Fruit fly (Drosophila melanogaster) whole organism, adult: ENCODE measurements around the gene CG9130.
A peak's percentile ranks its signal among the peaks of the same experiment; 100 is the strongest.

Source experiments
- CG11617 ChIP-seq: fragments of 200-800 bp; sonication (Bioruptor generic); optimal IDR thresholded peaks from 2 replicates; lab custom pipeline; 2017; ENCODE audit warnings: mild to moderate bottlenecking, missing biosample characterization, missing genetic modification reagents, missing genetic modification characterization
- CG12768 ChIP-seq: fragments of 200-800 bp; sonication (Bioruptor generic); optimal IDR thresholded peaks from 2 replicates; lab custom pipeline; 2017; ENCODE audit warnings: missing biosample characterization, missing genetic modification characterization, mild to moderate bottlenecking, moderate library complexity, missing genetic modification reagents
- CG14711 ChIP-seq: fragments of 200-800 bp; sonication (Bioruptor generic); optimal IDR thresholded peaks from 2 replicates; lab custom pipeline; 2018; ENCODE audit warnings: missing biosample characterization, mild to moderate bottlenecking, missing genetic modification characterization, moderate library complexity
- CG1620 ChIP-seq: fragments of 200-800 bp; sonication (Bioruptor generic); optimal IDR thresholded peaks from 2 replicates; lab custom pipeline; 2016; ENCODE audit warnings: missing biosample characterization, missing genetic modification characterization
- CG33017 ChIP-seq: fragments of 200-800 bp; sonication (Bioruptor generic); optimal IDR thresholded peaks from 2 replicates; lab custom pipeline; 2018; ENCODE audit warnings: missing biosample characterization, mild to moderate bottlenecking, missing genetic modification characterization, moderate library complexity
- CG5204 ChIP-seq: fragments of 200-800 bp; sonication (Bioruptor generic); optimal IDR thresholded peaks from 2 replicates; lab custom pipeline; 2016; ENCODE audit warnings: missing biosample characterization, missing genetic modification characterization
- CG7045 ChIP-seq: fragments of 200-800 bp; sonication (Bioruptor generic); optimal IDR thresholded peaks from 2 replicates; lab custom pipeline; 2017; ENCODE audit warnings: missing biosample characterization, mild to moderate bottlenecking, missing genetic modification characterization
- CG7101 ChIP-seq: fragments of 200-800 bp; sonication (Bioruptor generic); optimal IDR thresholded peaks from 2 replicates; lab custom pipeline; 2018; ENCODE audit warnings: missing biosample characterization, mild to moderate bottlenecking, missing genetic modification characterization, moderate library complexity
- Clk ChIP-seq: fragments of 200-800 bp; sonication (Bioruptor generic); optimal IDR thresholded peaks from 2 replicates; lab custom pipeline; 2017; ENCODE audit warnings: missing biosample characterization, missing genetic modification characterization
- Crg-1 ChIP-seq: fragments of 200-800 bp; sonication (Bioruptor generic); optimal IDR thresholded peaks from 2 replicates; lab custom pipeline; 2016; ENCODE audit warnings: missing biosample characterization, missing genetic modification characterization
- Hr96 ChIP-seq: fragments of 200-800 bp; sonication (Bioruptor generic); optimal IDR thresholded peaks from 2 replicates; lab custom pipeline; 2016; ENCODE audit warnings: missing biosample characterization, missing genetic modification characterization
- Mnt ChIP-seq: fragments of 200-800 bp; sonication (Bioruptor generic); optimal IDR thresholded peaks from 2 replicates; lab custom pipeline; 2016; ENCODE audit warnings: missing biosample characterization, mild to moderate bottlenecking, missing genetic modification characterization
- bab1 ChIP-seq: fragments of 200-800 bp; sonication (Bioruptor generic); optimal IDR thresholded peaks from 3 replicates; lab custom pipeline; 2019; ENCODE audit warnings: missing biosample characterization, mild to moderate bottlenecking, missing genetic modification characterization, moderate library complexity
- cic ChIP-seq: fragments of 200-800 bp; sonication (Bioruptor generic); optimal IDR thresholded peaks from 2 replicates; lab custom pipeline; 2017; ENCODE audit warnings: missing biosample characterization, mild to moderate bottlenecking, missing genetic modification characterization, moderate library complexity
- cnc ChIP-seq, 2 experiments: fragments of >200 bp; optimal IDR thresholded peaks; 2 replicates each; lab custom pipeline; 2017
- kay ChIP-seq: fragments of 200-800 bp; sonication (Bioruptor generic); peaks from one replicate; lab custom pipeline; 2016; ENCODE audit warnings: missing biosample characterization, missing genetic modification characterization, borderline replicate concordance
- ovo ChIP-seq: fragments of 200-800 bp; sonication (Bioruptor generic); optimal IDR thresholded peaks from 2 replicates; lab custom pipeline; 2016; ENCODE audit warnings: missing biosample characterization, missing genetic modification characterization
- pad ChIP-seq: fragments of 200-800 bp; sonication (Bioruptor generic); optimal IDR thresholded peaks from 3 replicates; lab custom pipeline; 2017; ENCODE audit warnings: missing biosample characterization, missing genetic modification characterization, mild to moderate bottlenecking, moderate library complexity, missing genetic modification reagents
- tj ChIP-seq: fragments of 200-800 bp; sonication (Bioruptor generic); optimal IDR thresholded peaks from 3 replicates; lab custom pipeline; 2017; ENCODE audit warnings: missing biosample characterization, mild to moderate bottlenecking, missing genetic modification characterization, moderate library complexity
- toe ChIP-seq: fragments of 200-800 bp; sonication (Bioruptor generic); optimal IDR thresholded peaks from 2 replicates; lab custom pipeline; 2016; ENCODE audit warnings: missing biosample characterization, missing genetic modification characterization

The CG9130 gene

dm6 chr3L:1251712-1252111 lies at the start of gene CG9130, which contains the start of gene CG9133:
CG9130 (plus strand) TSS chr3L:1252012.
CG9133 (plus strand) TSS chr3L:1252012.
- TF ChIP-seq CG1620 (GFP tag; lab: Kevin White, UChicago): no peak

- TF ChIP-seq CG33017 (no peak), cic (peak; percentile 51)
These were observed 49.1 kb upstream of the CG9130 start, which contains the start of gene meep for dm6 chr3L:1202588-1203195. meep (minus strand) TSS chr3L:1203036.

- TF ChIP-seq kay (GFP tag; lab: Kevin White, UChicago) (no peak), ovo (GFP tag; lab: Kevin White, UChicago) (no peak), pad (GFP tag; lab: Kevin White, UChicago) (no peak), CG33017 (no peak), CG1620 (GFP tag; lab: Kevin White, UChicago) (no peak), CG11617 (GFP tag; lab: Kevin White, UChicago) (no peak), toe (GFP tag; lab: Kevin White, UChicago) (no peak), bab1 (GFP tag; lab: Kevin White, UChicago) (no peak), cnc (optimal IDR thresholded peaks at IDR 0.05; lab: Kevin White, UChicago) (no peak), cic (no peak), CG7045 (GFP tag; lab: Kevin White, UChicago) (no peak), tj (GFP tag; lab: Kevin White, UChicago) (no peak), Mnt (GFP tag; lab: Kevin White, UChicago) (no peak), Hr96 (GFP tag; lab: Kevin White, UChicago) (no peak), CG12768 (no peak), Crg-1 (GFP tag; lab: Kevin White, UChicago) (no peak), CG5204 (GFP tag; lab: Kevin White, UChicago) (no peak)
These were observed 47.9 kb upstream of the CG9130 start for dm6 chr3L:1203855-1204431.

DNA sequence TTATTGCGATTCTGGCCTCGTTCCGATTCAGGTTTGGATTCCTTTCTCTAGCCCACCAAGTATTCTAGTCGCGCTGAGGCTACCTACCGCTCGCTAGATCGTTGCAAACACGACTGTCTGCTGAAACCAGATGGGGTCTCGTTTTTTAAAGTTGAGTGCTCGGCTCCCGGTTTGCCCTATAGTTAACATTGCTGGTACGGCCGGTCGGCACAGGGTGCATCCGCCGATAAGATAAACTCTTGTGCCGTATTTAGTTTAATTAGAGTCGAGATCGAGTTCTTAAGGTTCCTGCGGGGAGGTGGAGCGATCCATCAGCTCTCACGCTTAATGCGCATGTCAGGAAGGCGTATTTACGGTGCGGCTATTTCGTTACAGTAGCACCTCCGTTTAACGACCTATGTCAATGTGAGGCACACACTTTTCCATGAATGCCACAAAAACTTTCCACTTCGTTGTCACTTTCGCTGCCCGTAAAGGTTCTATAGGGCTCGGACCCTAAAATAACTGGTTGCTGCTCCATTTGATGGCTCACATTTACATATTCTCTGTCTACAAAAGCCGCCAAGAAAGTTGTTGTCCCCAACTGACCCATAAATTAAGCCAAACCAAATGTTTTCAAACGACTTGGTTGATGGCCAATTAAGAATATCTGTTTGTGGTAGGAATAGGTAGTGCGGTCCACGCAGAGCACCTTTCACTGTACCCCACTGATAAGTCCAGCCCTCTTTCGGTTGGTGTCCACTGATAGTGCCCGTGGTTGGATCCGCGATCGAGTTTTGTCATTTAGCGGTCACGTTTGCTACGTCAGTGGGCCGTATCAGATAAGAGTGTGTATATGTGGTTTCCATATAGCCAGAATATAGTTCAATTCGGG lies 46.9 kb upstream of the CG9130 start, which contains the start of gene CG9119:
TSS of gene CG9119 (minus strand) at position 122 of the 874 bp plus-strand sequence.
- TF ChIP-seq CG33017 (peak; percentile 72), cnc (optimal IDR thresholded peaks at IDR 0.05; lab: Kevin White, UChicago) (no peak), toe (GFP tag; lab: Kevin White, UChicago) (peak; percentile 70), ovo (GFP tag; lab: Kevin White, UChicago) (no peak), CG7101 (tag; lab: Kevin White, UChicago) (peak; percentile 63), CG5204 (GFP tag; lab: Kevin White, UChicago) (peak; percentile 85), CG14711 (peak; percentile 24), Clk (peak; percentile 78), CG1620 (GFP tag; lab: Kevin White, UChicago) (no peak), cic (peak; percentile 11), CG11617 (GFP tag; lab: Kevin White, UChicago) (peak; percentile 79), tj (GFP tag; lab: Kevin White, UChicago) (peak; percentile 44), CG12768 (peak; percentile 78), pad (GFP tag; lab: Kevin White, UChicago) (peak; percentile 55), Mnt (GFP tag; lab: Kevin White, UChicago) (peak; percentile 22), bab1 (GFP tag; lab: Kevin White, UChicago) (no peak), Hr96 (GFP tag; lab: Kevin White, UChicago) (peak; percentile 84), CG7045 (GFP tag; lab: Kevin White, UChicago) (peak; percentile 77), kay (GFP tag; lab: Kevin White, UChicago) (no peak), Crg-1 (GFP tag; lab: Kevin White, UChicago) (peak; percentile 9)

DNA sequence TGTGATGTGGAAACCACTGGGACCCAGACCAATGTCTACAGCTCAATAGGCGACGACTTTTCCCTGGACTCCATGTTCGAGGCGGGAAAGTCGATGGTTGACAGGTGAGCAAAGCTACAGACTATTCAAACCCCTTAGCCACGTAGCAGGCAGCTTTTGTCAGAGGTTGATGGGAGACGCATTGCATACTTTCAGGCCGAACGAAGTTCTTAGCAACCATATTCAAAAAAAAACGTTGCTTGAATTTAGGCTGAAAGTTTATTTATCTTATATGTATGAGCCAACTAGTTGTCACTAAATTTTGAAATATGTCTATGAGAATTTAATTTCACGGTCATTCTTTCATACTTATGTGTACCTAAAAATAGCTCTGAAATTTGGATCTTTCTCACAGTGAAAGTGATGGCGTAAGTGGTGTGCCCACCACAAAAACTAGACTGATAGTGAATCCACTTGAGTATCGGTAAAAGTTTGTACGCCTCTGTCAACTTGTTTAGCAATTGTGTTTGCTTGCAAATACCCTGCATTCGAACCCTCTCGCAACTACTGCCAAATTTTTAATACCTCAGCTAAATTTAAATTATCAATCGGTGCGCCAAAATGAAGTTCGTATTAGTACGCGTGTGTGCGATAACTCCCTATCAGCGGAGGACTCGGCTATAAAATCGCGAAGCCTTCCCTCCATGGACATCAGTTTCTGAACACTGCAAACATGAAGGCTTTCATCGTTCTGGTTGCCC lies 45.0 kb upstream of the CG9130 start, which contains the start of gene LysB:
TSS of gene LysB (plus strand) at position 690 of the 740 bp plus-strand sequence.
- TF ChIP-seq Crg-1 (GFP tag; lab: Kevin White, UChicago): no peak
- TF ChIP-seq CG5204 (GFP tag; lab: Kevin White, UChicago): no peak
- TF ChIP-seq CG11617 (GFP tag; lab: Kevin White, UChicago): no peak
- no peak for TF ChIP-seq CG33017
- TF ChIP-seq Mnt (GFP tag; lab: Kevin White, UChicago): no peak
- no peak for TF ChIP-seq CG7045 (GFP tag; lab: Kevin White, UChicago)
- no peak for TF ChIP-seq cnc (optimal IDR thresholded peaks at IDR 0.05; lab: Kevin White, UChicago)
- no peak for TF ChIP-seq toe (GFP tag; lab: Kevin White, UChicago)
- no peak for TF ChIP-seq CG14711
- TF ChIP-seq tj (GFP tag; lab: Kevin White, UChicago): no peak
